Worm (Caenorhabditis elegans) whole organism, mixed stage, embryonic: ENCODE data around the gene oac-30.
A peak's percentile ranks its signal among the peaks of the same experiment; 100 is the strongest.
"Not testable (repeated sequence)": the region's sequence is repeated elsewhere in the genome, so short reads cannot be mapped to it uniquely, and the experiment has no call there.

Experiments
- M03D4.4 ChIP-seq: sonication (generic microtip); optimal IDR thresholded peaks from 2 replicates; lab custom pipeline; 2017; ENCODE audit warnings: mild to moderate bottlenecking, missing genetic modification characterization, missing compliant biosample characterization
- bed-3 ChIP-seq: fragments of 200-800 bp; sonication (Bioruptor generic); optimal IDR thresholded peaks from 3 replicates; lab custom pipeline; 2018; ENCODE audit warnings: mild to moderate bottlenecking, missing genetic modification characterization, moderate library complexity, missing compliant biosample characterization
- blmp-1 ChIP-seq: fragments of 150-350 bp; optimal IDR thresholded peaks from 2 replicates; lab custom pipeline; 2014; ENCODE audit warnings: missing biosample characterization, missing genetic modification characterization
- ceh-39 ChIP-seq: fragments of 150-350 bp; optimal IDR thresholded peaks from 2 replicates; lab custom pipeline; 2014; ENCODE audit warnings: missing biosample characterization, missing genetic modification characterization
- ceh-43 ChIP-seq: fragments of 200-800 bp; sonication (Bioruptor generic); optimal IDR thresholded peaks from 2 replicates; lab custom pipeline; 2018; ENCODE audit warnings: mild to moderate bottlenecking, missing genetic modification characterization, moderate library complexity, missing compliant biosample characterization
- ceh-83 ChIP-seq: fragments of 200-800 bp; sonication (Bioruptor generic); optimal IDR thresholded peaks from 2 replicates; lab custom pipeline; 2018; ENCODE audit warnings: mild to moderate bottlenecking, missing genetic modification characterization, missing compliant biosample characterization
- cnd-1 ChIP-seq: fragments of 200-800 bp; sonication (Bioruptor generic); optimal IDR thresholded peaks from 2 replicates; lab custom pipeline; 2018; ENCODE audit warnings: mild to moderate bottlenecking, missing genetic modification characterization, missing compliant biosample characterization
- drap-1 ChIP-seq: fragments of 200-800 bp; sonication (Bioruptor generic); optimal IDR thresholded peaks from 3 replicates; lab custom pipeline; 2018; ENCODE audit warnings: mild to moderate bottlenecking, missing genetic modification characterization, missing compliant biosample characterization
- elt-1 ChIP-seq: sonication (generic microtip); optimal IDR thresholded peaks from 2 replicates; lab custom pipeline; 2017; ENCODE audit warnings: missing genetic modification characterization, mild to moderate bottlenecking, missing compliant biosample characterization, antibody characterized with exemption, moderate library complexity, borderline replicate concordance; ENCODE audit not compliant: insufficient read depth
- elt-3 ChIP-seq: fragments of 150-350 bp; optimal IDR thresholded peaks from 2 replicates; lab custom pipeline; 2014; ENCODE audit warnings: missing biosample characterization, missing genetic modification characterization
- flh-1 ChIP-seq: fragments of 200-800 bp; sonication (Bioruptor generic); optimal IDR thresholded peaks from 2 replicates; lab custom pipeline; 2018; ENCODE audit warnings: mild to moderate bottlenecking, missing genetic modification characterization, moderate library complexity, missing compliant biosample characterization
- ham-2 ChIP-seq: fragments of 200-800 bp; sonication (Bioruptor generic); optimal IDR thresholded peaks from 2 replicates; lab custom pipeline; 2018; ENCODE audit warnings: mild to moderate bottlenecking, missing genetic modification characterization, missing compliant biosample characterization
- hlh-1 ChIP-seq: fragments of 150-350 bp; optimal IDR thresholded peaks from 2 replicates; lab custom pipeline; 2014; ENCODE audit warnings: missing biosample characterization, missing genetic modification reagents, missing genetic modification characterization
- lin-13 ChIP-seq: fragments of 150-350 bp; optimal IDR thresholded peaks from 2 replicates; lab custom pipeline; 2014; ENCODE audit warnings: missing biosample characterization, missing genetic modification characterization
- lin-32 ChIP-seq: fragments of 200-800 bp; sonication (Bioruptor generic); optimal IDR thresholded peaks from 2 replicates; lab custom pipeline; 2018; ENCODE audit warnings: mild to moderate bottlenecking, missing genetic modification characterization, missing compliant biosample characterization
- lsy-2 ChIP-seq: fragments of 150-350 bp; optimal IDR thresholded peaks from 2 replicates; lab custom pipeline; 2014; ENCODE audit warnings: missing biosample characterization, missing genetic modification characterization
- mab-5 ChIP-seq: fragments of 150-350 bp; optimal IDR thresholded peaks from 2 replicates; lab custom pipeline; 2014; ENCODE audit warnings: missing biosample characterization, missing genetic modification characterization
- mep-1 ChIP-seq: fragments of 150-350 bp; optimal IDR thresholded peaks from 2 replicates; lab custom pipeline; 2017; ENCODE audit warnings: missing biosample characterization, missing genetic modification reagents, missing genetic modification characterization, inconsistent platforms
- mls-2 ChIP-seq: sonication (generic microtip); optimal IDR thresholded peaks from 2 replicates; lab custom pipeline; 2016; ENCODE audit warnings: mild to moderate bottlenecking, missing genetic modification characterization, moderate library complexity, missing compliant biosample characterization
- nhr-12 ChIP-seq: fragments of 150-350 bp; optimal IDR thresholded peaks from 2 replicates; lab custom pipeline; 2014; ENCODE audit warnings: missing biosample characterization, missing genetic modification characterization
- nhr-2 ChIP-seq: fragments of 150-350 bp; optimal IDR thresholded peaks from 2 replicates; lab custom pipeline; 2014; ENCODE audit warnings: missing biosample characterization, missing genetic modification characterization
- nhr-28 ChIP-seq: fragments of 150-350 bp; optimal IDR thresholded peaks from 2 replicates; lab custom pipeline; 2014; ENCODE audit warnings: missing biosample characterization, missing genetic modification characterization
- pha-4 ChIP-seq: fragments of 150-350 bp; optimal IDR thresholded peaks from 2 replicates; lab custom pipeline; 2018; ENCODE audit warnings: missing biosample characterization, missing genetic modification reagents, missing genetic modification characterization
- snpc-4 ChIP-seq: fragments of 150-350 bp; optimal IDR thresholded peaks from 2 replicates; lab custom pipeline; 2014; ENCODE audit warnings: missing biosample characterization, missing genetic modification characterization
- sptf-1 ChIP-seq: sonication (generic microtip); optimal IDR thresholded peaks from 2 replicates; lab custom pipeline; 2017; ENCODE audit warnings: mild to moderate bottlenecking, missing genetic modification characterization, moderate library complexity, missing compliant biosample characterization
- tbx-8 ChIP-seq: fragments of 200-800 bp; sonication (Bioruptor generic); optimal IDR thresholded peaks from 2 replicates; lab custom pipeline; 2018; ENCODE audit warnings: mild to moderate bottlenecking, missing genetic modification characterization, moderate library complexity, missing compliant biosample characterization
- unc-120 ChIP-seq: sonication (generic microtip); optimal IDR thresholded peaks from 2 replicates; lab custom pipeline; 2017; ENCODE audit warnings: missing genetic modification characterization, missing compliant biosample characterization; ENCODE audit not compliant: poor library complexity, severe bottlenecking
- unc-39 ChIP-seq: fragments of 150-350 bp; optimal IDR thresholded peaks from 2 replicates; lab custom pipeline; 2014; ENCODE audit warnings: missing biosample characterization, missing genetic modification characterization
- unc-62 ChIP-seq: fragments of 150-350 bp; optimal IDR thresholded peaks from 2 replicates; lab custom pipeline; 2014; ENCODE audit warnings: missing biosample characterization, missing genetic modification reagents, missing genetic modification characterization
- zip-8 ChIP-seq: fragments of 150-350 bp; optimal IDR thresholded peaks from 2 replicates; lab custom pipeline; 2014; ENCODE audit warnings: missing biosample characterization, missing genetic modification characterization
- ztf-11 ChIP-seq: fragments of 150-350 bp; optimal IDR thresholded peaks from 2 replicates; lab custom pipeline; 2014; ENCODE audit warnings: missing biosample characterization, missing genetic modification characterization

The oac-30 gene

ce11 chrII:1284985-1285384 lies 18.3 kb upstream of the oac-30 start:
- TF ChIP-seq zip-8 (tag; lab: Kevin White, UChicago) (no peak), ceh-83 (peak; percentile 20), mab-5 (tag; lab: Kevin White, UChicago) (no peak), nhr-12 (tag; lab: Kevin White, UChicago) (no peak)

DNA sequence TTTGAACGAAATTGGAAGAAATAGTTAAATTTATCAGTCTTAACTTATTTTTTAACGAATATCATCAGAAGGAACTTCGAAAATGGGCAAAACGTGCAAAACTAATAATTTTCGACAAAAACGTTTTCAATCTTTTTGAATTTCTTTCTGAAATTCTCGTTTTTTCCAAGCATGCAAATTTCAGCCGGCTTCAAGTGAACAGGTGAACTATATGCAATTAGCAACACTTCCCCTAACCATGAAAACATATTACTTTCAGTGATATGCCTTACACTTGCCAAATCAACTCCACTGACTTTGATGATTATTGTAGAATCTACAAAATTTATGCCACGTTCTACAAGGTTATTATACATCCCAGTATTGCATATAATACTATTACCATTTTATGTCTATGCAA lies 11.7 kb upstream of the oac-30 start, which contains the start of gene srz-63:
Gene srz-63 (plus strand): TSS at position 301 of the 400 bp plus-strand sequence.
- TF ChIP-seq ham-2 (GFP tag; lab: Kevin White, UChicago); elt-1 (tag; lab: Kevin White, UChicago); ztf-11 (tag; lab: Kevin White, UChicago): not testable (repeated sequence)

- TF ChIP-seq elt-1 (tag; lab: Kevin White, UChicago) (no peak), mls-2 (tag; lab: Kevin White, UChicago) (no peak), ham-2 (GFP tag; lab: Kevin White, UChicago) (no peak), nhr-28 (tag; lab: Kevin White, UChicago) (no peak), bed-3 (GFP tag; lab: Kevin White, UChicago) (no peak), elt-3 (tag; lab: Kevin White, UChicago) (no peak), unc-62 (GFP tag; lab: Kevin White, UChicago) (no peak), mep-1 (tag; lab: Kevin White, UChicago) (no peak), drap-1 (GFP tag; lab: Kevin White, UChicago) (no peak), tbx-8 (GFP tag; lab: Kevin White, UChicago) (no peak), unc-120 (tag; lab: Kevin White, UChicago) (no peak), hlh-1 (tag; lab: Kevin White, UChicago) (no peak), blmp-1 (tag; lab: Kevin White, UChicago) (no peak), sptf-1 (no peak), cnd-1 (no peak), ztf-11 (tag; lab: Kevin White, UChicago) (no peak), lin-13 (tag; lab: Kevin White, UChicago) (no peak)
- TF ChIP-seq, all 35 proteins: peak for 0
Measured at ce11 chrII:1276778-1277177, 10.1 kb upstream of the oac-30 start, which contains the start of gene Y57G7A.11. Y57G7A.11 (minus strand) TSS chrII:1276878.

- TF ChIP-seq elt-3 (tag; lab: Kevin White, UChicago) (no peak), mls-2 (tag; lab: Kevin White, UChicago) (no peak), ceh-39 (tag; lab: Kevin White, UChicago) (no peak), M03D4.4 (tag; lab: Kevin White, UChicago) (no peak), ztf-11 (tag; lab: Kevin White, UChicago) (no peak), pha-4 (tag; lab: Kevin White, UChicago) (no peak), nhr-2 (tag; lab: Kevin White, UChicago) (no peak), unc-39 (tag; lab: Kevin White, UChicago) (no peak), sptf-1 (no peak), nhr-28 (tag; lab: Kevin White, UChicago) (no peak), flh-1 (no peak), lsy-2 (tag; lab: Kevin White, UChicago) (no peak), ham-2 (GFP tag; lab: Kevin White, UChicago) (no peak), zip-8 (tag; lab: Kevin White, UChicago) (no peak), bed-3 (GFP tag; lab: Kevin White, UChicago) (no peak)
- TF ChIP-seq, all 35 proteins: peak for 0
Measured at ce11 chrII:1275439-1275838, 8.7 kb upstream of the oac-30 start, which contains the start of gene Y57G7A.5. Y57G7A.5 (minus strand) TSS chrII:1275539.

DNA sequence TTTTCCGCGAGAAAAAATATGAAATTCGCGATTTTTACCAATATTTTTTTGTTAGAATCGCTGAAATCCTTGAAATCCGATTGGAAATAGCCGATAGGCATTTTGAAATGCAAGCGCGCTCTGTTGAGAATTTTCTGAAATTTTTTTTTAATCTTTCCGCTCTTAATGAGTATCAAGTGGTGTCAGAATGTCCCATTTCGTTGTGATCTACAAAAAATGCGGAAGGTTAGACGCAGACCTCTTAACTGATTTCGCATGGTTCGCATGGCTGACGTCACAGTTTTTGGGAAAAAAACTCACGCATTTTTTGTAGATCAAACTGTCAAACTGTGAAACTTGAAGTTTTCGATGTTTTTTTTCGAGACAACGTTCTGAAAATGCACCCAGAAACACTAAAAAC lies 5.1 kb upstream of the oac-30 start, which contains the start of gene srw-66:
Gene srw-66 (minus strand): TSS at position 101 of the 400 bp plus-strand sequence.
- no peak for TF ChIP-seq cnd-1
- no peak for TF ChIP-seq blmp-1 (tag; lab: Kevin White, UChicago)
- no peak for TF ChIP-seq hlh-1 (tag; lab: Kevin White, UChicago)
- TF ChIP-seq mab-5 (tag; lab: Kevin White, UChicago), result no peak
- no peak for TF ChIP-seq flh-1
- no peak for TF ChIP-seq pha-4 (tag; lab: Kevin White, UChicago)
- no peak for TF ChIP-seq mls-2 (tag; lab: Kevin White, UChicago)
- TF ChIP-seq unc-39 (tag; lab: Kevin White, UChicago), result no peak
- TF ChIP-seq ceh-43 (GFP tag; lab: Kevin White, UChicago), result no peak
- no peak for TF ChIP-seq elt-3 (tag; lab: Kevin White, UChicago)
- no peak for TF ChIP-seq snpc-4 (tag; lab: Kevin White, UChicago)
- no peak for TF ChIP-seq ceh-83
- no peak for TF ChIP-seq unc-120 (tag; lab: Kevin White, UChicago)
- TF ChIP-seq unc-62 (GFP tag; lab: Kevin White, UChicago), result no peak
- TF ChIP-seq lin-32 (GFP tag; lab: Kevin White, UChicago), result no peak
- TF ChIP-seq sptf-1, result no peak
- TF ChIP-seq nhr-12 (tag; lab: Kevin White, UChicago), result no peak
